Worm (Caenorhabditis elegans): Measurements from ENCODE around the gene sel-8.

Gene sel-8

DNA sequence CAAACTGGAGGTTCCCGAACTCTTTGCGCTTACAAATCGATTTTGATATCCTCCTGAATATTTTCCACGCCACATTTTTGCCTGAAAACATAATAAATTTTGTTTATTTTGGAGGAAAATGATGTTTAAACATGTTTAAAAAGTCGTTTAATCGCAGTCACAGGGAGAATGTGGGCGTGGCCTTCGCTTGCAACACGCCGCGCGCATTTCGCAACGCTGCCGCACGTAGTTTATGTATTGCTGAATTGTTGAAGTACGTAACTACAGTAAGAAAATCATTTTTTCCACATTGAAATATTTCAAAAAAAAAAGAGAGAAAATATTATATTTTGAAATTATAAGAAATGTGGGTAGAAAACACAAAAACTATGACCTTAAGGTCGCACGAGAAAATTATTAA lies 37.3 kb upstream of the sel-8 start, which contains the start of gene C46F11.4 (continued):
- TF ChIP-seq unc-130 (GFP tag; optimal IDR thresholded peaks at IDR 0.05) (no peak), ceh-58 (GFP tag; IDR thresholded peaks at IDR 0.05) (no peak), hrde-1 (tag; optimal IDR thresholded peaks at IDR 0.05; ENCODE audit: borderline replicate concordance) (no peak), aptf-2 (GFP tag; conservative IDR thresholded peaks at IDR 0.05) (no peak), somi-1 (GFP tag; optimal IDR thresholded peaks at IDR 0.05) (no peak), ztf-22 (GFP tag; optimal IDR thresholded peaks at IDR 0.05) (no peak), tlf-1 (GFP tag; optimal IDR thresholded peaks at IDR 0.05) (no peak), ztf-26 (tag; optimal IDR thresholded peaks at IDR 0.05) (no peak), ztf-18 (tag; optimal IDR thresholded peaks at IDR 0.05) (no peak), madf-3 (GFP tag; IDR thresholded peaks at IDR 0.05) (no peak), aptf-3 (GFP tag; IDR thresholded peaks at IDR 0.05) (no peak), let-526 (GFP tag; IDR thresholded peaks at IDR 0.05) (no peak), lin-26 (GFP tag; IDR thresholded peaks at IDR 0.05) (no peak), sea-2 (GFP tag; IDR thresholded peaks at IDR 0.05) (no peak), egrh-3 (GFP tag; IDR thresholded peaks at IDR 0.05) (no peak), ekl-4 (GFP tag; IDR thresholded peaks at IDR 0.05) (no peak), ama-1 (optimal IDR thresholded peaks at IDR 0.05) (no peak), ama-1 (GFP tag; optimal IDR thresholded peaks at IDR 0.05) (no peak), lin-54 (GFP tag; optimal IDR thresholded peaks at IDR 0.05) (peak; percentile 28), ztf-6 (GFP tag; IDR thresholded peaks at IDR 0.05) (no peak), zfh-2 (GFP tag; conservative IDR thresholded peaks at IDR 0.05) (no peak), nhr-90 (tag; optimal IDR thresholded peaks at IDR 0.05) (no peak), ztf-25 (GFP tag; IDR thresholded peaks at IDR 0.05) (no peak), F57A8.1 (GFP tag; optimal IDR thresholded peaks at IDR 0.05) (no peak), F52B5.7 (tag; optimal IDR thresholded peaks at IDR 0.05) (no peak), B0336.3 (GFP tag; IDR thresholded peaks at IDR 0.05) (no peak), chd-7 (tag; optimal IDR thresholded peaks at IDR 0.05) (no peak), ceh-40 (GFP tag; IDR thresholded peaks at IDR 0.05) (no peak), repo-1 (tag; optimal IDR thresholded peaks at IDR 0.05) (no peak), hmg-1.2 (GFP tag; IDR thresholded peaks at IDR 0.05) (no peak), lag-1 (GFP tag; IDR thresholded peaks at IDR 0.05) (no peak), hlh-26 (GFP tag; conservative IDR thresholded peaks at IDR 0.05) (no peak), egl-18 (GFP tag; IDR thresholded peaks at IDR 0.05) (no peak), lin-35 (GFP tag; optimal IDR thresholded peaks at IDR 0.05) (peak in 1 of 3 experiments; percentile 39), C06A6.2 (GFP tag; conservative IDR thresholded peaks at IDR 0.05) (no peak), F57C9.4 (tag; optimal IDR thresholded peaks at IDR 0.05) (no peak), snpc-1.1 (tag; optimal IDR thresholded peaks at IDR 0.05; ENCODE audit: insufficient read depth) (no peak), efl-1 (GFP tag; optimal IDR thresholded peaks at IDR 0.05) (no peak), snpc-4 (GFP tag; optimal IDR thresholded peaks at IDR 0.05) (no peak), snpc-4 (tag; optimal IDR thresholded peaks at IDR 0.05) (no peak), snpc-1.3 (tag; optimal IDR thresholded peaks at IDR 0.05; ENCODE audit: insufficient read depth) (peak; percentile 10), him-1 (tag; optimal IDR thresholded peaks at IDR 0.05) (peak; percentile 66), lsl-1 (GFP tag; optimal IDR thresholded peaks at IDR 0.05) (no peak), ceh-79 (tag; optimal IDR thresholded peaks at IDR 0.05) (no peak), F22D6.2 (tag; optimal IDR thresholded peaks at IDR 0.05) (no peak), ccch-3 (GFP tag; optimal IDR thresholded peaks at IDR 0.05) (no peak), nhr-80 (tag; optimal IDR thresholded peaks at IDR 0.05) (no peak), nhr-120 (GFP tag; IDR thresholded peaks at IDR 0.05) (no peak), bed-2 (GFP tag; IDR thresholded peaks at IDR 0.05) (no peak), rcor-1 (GFP tag; IDR thresholded peaks at IDR 0.05) (no peak), attf-6 (GFP tag; IDR thresholded peaks at IDR 0.05) (no peak)

All from whole organism, young adult.